Worm (Caenorhabditis elegans): ENCODE results near the gene iff-2.
A peak's percentile ranks its signal among the peaks of the same experiment; 100 is the strongest.

The iff-2 gene

DNA sequence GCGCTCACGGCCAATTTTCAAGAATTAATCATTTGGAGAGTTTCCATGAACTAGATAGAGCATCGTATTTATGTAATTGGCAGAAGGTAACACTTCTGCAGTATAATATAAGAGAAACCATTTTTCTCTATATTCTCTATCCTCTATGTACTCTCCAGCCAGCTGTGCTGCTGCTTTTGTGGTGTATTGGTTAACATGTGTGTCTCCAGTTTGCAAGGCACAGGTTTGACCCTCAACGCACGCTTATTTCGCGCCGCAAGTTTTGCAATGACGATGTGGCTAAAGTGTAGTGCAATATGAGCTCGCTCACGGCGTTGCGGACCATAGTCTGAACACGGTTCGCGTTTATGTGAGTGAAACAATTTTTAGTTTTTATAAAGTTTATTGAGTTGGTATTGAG is 14.2 kb downstream of the iff-2 start (continued):
- TF ChIP-seq dve-1 (tag; optimal IDR thresholded peaks at IDR 0.05; ENCODE audit: insufficient read depth) (no peak), madf-5 (GFP tag; IDR thresholded peaks at IDR 0.05) (peak in 1 of 2 experiments; percentile 83; a peak in 2 of 4 replicates), aha-1 (tag) (peak; percentile 95), Y75B8A.6 (GFP tag; IDR thresholded peaks at IDR 0.05) (peak; percentile 61; the same call in 1 of the 2 replicates), nhr-25 (tag; optimal IDR thresholded peaks at IDR 0.05; ENCODE audit: borderline replicate concordance, insufficient read depth) (no peak), lin-29 (GFP tag; IDR thresholded peaks at IDR 0.05) (0 out of 2 replicates have a peak, but pooled peaks have one; percentile 29), lin-1 (GFP tag; IDR thresholded peaks at IDR 0.05) (peak; percentile 79), R02D3.7 (tag; optimal IDR thresholded peaks at IDR 0.05) (peak; percentile 7), ztf-7 (tag; optimal IDR thresholded peaks at IDR 0.05) (no peak), fkh-10 (GFP tag; optimal IDR thresholded peaks at IDR 0.05) (no peak), dpl-1 (GFP tag; optimal IDR thresholded peaks at IDR 0.05) (peak; percentile 41), mxl-2 (GFP tag; conservative IDR thresholded peaks at IDR 0.05) (0 out of 2 replicates have a peak, but pooled peaks have one; percentile 65), ZK546.5 (tag; optimal IDR thresholded peaks at IDR 0.05) (no peak), unc-130 (GFP tag; optimal IDR thresholded peaks at IDR 0.05) (peak; percentile 47), lin-13 (GFP tag; optimal IDR thresholded peaks at IDR 0.05) (peak; percentile 71), D1046.2 (GFP tag; IDR thresholded peaks at IDR 0.05) (no peak), nhr-102 (tag; optimal IDR thresholded peaks at IDR 0.05) (peak; percentile 54), arid-1 (GFP tag; conservative IDR thresholded peaks at IDR 0.05) (peak; percentile 91), attf-4 (tag; optimal IDR thresholded peaks at IDR 0.05) (no peak), egl-43 (GFP tag; IDR thresholded peaks at IDR 0.05) (no peak), nhr-10 (tag; optimal IDR thresholded peaks at IDR 0.05) (no peak), lir-3 (tag; optimal IDR thresholded peaks at IDR 0.05) (peak; percentile 53), lsy-2 (tag; optimal IDR thresholded peaks at IDR 0.05) (no peak), fos-1 (tag; optimal IDR thresholded peaks at IDR 0.05) (no peak), daf-19 (GFP tag; conservative IDR thresholded peaks at IDR 0.05) (peak; percentile 84), sdz-12 (GFP tag; optimal IDR thresholded peaks at IDR 0.05) (peak; percentile 61), zip-11 (GFP tag; IDR thresholded peaks at IDR 0.05) (peak; percentile 83), lin-39 (tag; optimal IDR thresholded peaks at IDR 0.05) (no peak), lin-38 (GFP tag; IDR thresholded peaks at IDR 0.05) (no peak; the same call in 1 of the 2 replicates), cey-2 (tag; optimal IDR thresholded peaks at IDR 0.05; ENCODE audit: borderline replicate concordance, insufficient read depth) (no peak)

DNA sequence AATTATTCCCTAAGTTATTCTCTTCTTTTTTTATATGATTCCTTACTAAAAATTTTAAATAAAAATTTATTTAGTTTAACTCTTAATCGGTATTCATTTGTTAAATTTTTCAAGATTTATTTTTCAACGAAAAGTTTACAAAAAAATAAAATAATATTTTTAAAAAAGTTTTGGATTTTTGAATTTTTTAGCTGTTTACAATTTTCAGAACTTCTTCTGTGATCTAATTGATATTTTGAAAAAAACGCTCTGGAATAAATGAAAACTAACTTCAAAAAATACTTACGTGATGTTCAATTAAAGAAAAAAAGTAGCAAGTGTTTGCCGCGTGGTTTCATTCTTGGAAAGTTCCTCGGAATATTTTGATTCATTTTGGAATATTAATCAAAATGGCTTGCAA is 15.9 kb downstream of the iff-2 start, which contains the start of gene decr-1.2:
Gene decr-1.2, plus strand, starts transcription at position 301 of the 400 bp plus-strand sequence.
- TF ChIP-seq lin-1 (GFP tag; IDR thresholded peaks at IDR 0.05), result no peak
- no peak for TF ChIP-seq lim-7 (GFP tag; IDR thresholded peaks at IDR 0.05)
- TF ChIP-seq vab-7 (GFP tag; IDR thresholded peaks at IDR 0.05), result no peak
- no peak for TF ChIP-seq set-16 (GFP tag; IDR thresholded peaks at IDR 0.05)
- TF ChIP-seq hlh-30 (tag; optimal IDR thresholded peaks at IDR 0.05; ENCODE audit: insufficient read depth), result no peak
- no peak for TF ChIP-seq ama-1 (optimal IDR thresholded peaks at IDR 0.05)
- no peak for TF ChIP-seq T20F7.1 (GFP tag; optimal IDR thresholded peaks at IDR 0.05)
- TF ChIP-seq ceh-82 (tag; optimal IDR thresholded peaks at IDR 0.05), result no peak
- no peak for TF ChIP-seq php-3 (GFP tag; IDR thresholded peaks at IDR 0.05)
- no peak for TF ChIP-seq nhr-11 (tag; optimal IDR thresholded peaks at IDR 0.05)
- no peak for TF ChIP-seq T26A8.4 (GFP tag; IDR thresholded peaks at IDR 0.05)
- TF ChIP-seq snpc-1.2 (GFP tag; IDR thresholded peaks at IDR 0.05), result no peak
